Worm (Caenorhabditis elegans): Measurements from ENCODE around the gene slc-5A12.

DNA sequence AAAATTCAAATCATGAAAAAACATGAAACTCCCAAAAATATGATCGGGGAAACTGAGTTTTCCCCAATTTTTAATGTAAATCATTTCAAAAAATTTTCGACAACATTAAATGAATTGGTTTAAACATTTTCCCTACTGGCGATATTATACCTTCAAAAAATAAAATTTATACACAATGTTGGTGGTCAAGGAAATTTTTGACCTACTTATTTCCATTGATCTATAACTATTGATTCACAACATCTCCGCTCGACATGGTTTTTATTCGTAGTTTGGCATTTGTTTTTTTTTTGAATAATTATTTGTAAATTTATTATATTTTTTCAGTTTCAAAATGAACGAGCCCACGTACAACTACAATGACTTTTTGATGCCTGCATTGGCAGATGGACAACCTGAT lies 13.1 kb downstream of the slc-5A12 start, which contains the start of gene tbx-36:
- TF ChIP-seq nhr-77 (tag; optimal IDR thresholded peaks at IDR 0.05) = no peak
- no peak for TF ChIP-seq sox-4 (tag; optimal IDR thresholded peaks at IDR 0.05)
- TF ChIP-seq aly-2 (tag; optimal IDR thresholded peaks at IDR 0.05) = no peak
- TF ChIP-seq jun-1 (tag; optimal IDR thresholded peaks at IDR 0.05) = no peak
- no peak for TF ChIP-seq rnt-1 (tag; optimal IDR thresholded peaks at IDR 0.05)

Data from whole organism, L1 larva.